Fruit fly (Drosophila melanogaster) whole organism, embryonic: ENCODE results near the gene CG33158.

Source experiments
- ATbp ChIP-seq: fragments of 200-800 bp; sonication (Bioruptor generic); optimal IDR thresholded peaks from 2 replicates; lab custom pipeline; 2017; ENCODE audit warnings: missing biosample characterization, mild to moderate bottlenecking, missing genetic modification characterization, missing genetic modification reagents
- Asciz ChIP-seq: fragments of 200-800 bp; sonication (Bioruptor generic); optimal IDR thresholded peaks from 2 replicates; lab custom pipeline; 2017; ENCODE audit warnings: missing biosample characterization, mild to moderate bottlenecking, missing genetic modification characterization, missing genetic modification reagents
- Blimp-1 ChIP-seq: fragments of 200-800 bp; sonication (Bioruptor generic); optimal IDR thresholded peaks from 3 replicates; lab custom pipeline; 2018; ENCODE audit warnings: missing biosample characterization, missing genetic modification characterization, mild to moderate bottlenecking, moderate library complexity, missing genetic modification reagents
- CG11456 ChIP-seq: fragments of 200-800 bp; sonication (Bioruptor generic); IDR thresholded peaks from 3 replicates; pipeline ENCODE4 v1.3.6; 2022; ENCODE audit warnings: missing biosample characterization, missing genetic modification characterization
- CG11504 ChIP-seq: fragments of 200-800 bp; sonication (Bioruptor generic); optimal IDR thresholded peaks from 3 replicates; lab custom pipeline; 2019; ENCODE audit warnings: missing biosample characterization, mild to moderate bottlenecking, missing genetic modification characterization, moderate library complexity
- CG11695 ChIP-seq: fragments of 200-800 bp; sonication (Bioruptor generic); IDR thresholded peaks from 3 replicates; pipeline ENCODE4 v1.3.6; 2022; ENCODE audit warnings: missing biosample characterization, missing genetic modification characterization
- CG12104 ChIP-seq: fragments of 200-800 bp; sonication (Bioruptor generic); optimal IDR thresholded peaks from 3 replicates; lab custom pipeline; 2016; ENCODE audit warnings: missing biosample characterization, missing genetic modification characterization
- CG13894 ChIP-seq: fragments of 200-800 bp; sonication (Bioruptor generic); optimal IDR thresholded peaks from 3 replicates; lab custom pipeline; 2018; ENCODE audit warnings: missing biosample characterization, mild to moderate bottlenecking, missing genetic modification characterization, moderate library complexity
- CG1529 ChIP-seq: fragments of 200-800 bp; sonication (Bioruptor generic); optimal IDR thresholded peaks from 3 replicates; lab custom pipeline; 2018; ENCODE audit warnings: missing biosample characterization, missing genetic modification characterization
- CG15601 ChIP-seq: fragments of 200-800 bp; sonication (Bioruptor generic); optimal IDR thresholded peaks from 3 replicates; lab custom pipeline; 2019; ENCODE audit warnings: missing biosample characterization, mild to moderate bottlenecking, missing genetic modification characterization, moderate library complexity
- CG16779 ChIP-seq: fragments of 200-800 bp; sonication (Bioruptor generic); IDR thresholded peaks from 2 replicates; pipeline ENCODE4 v1.3.6; 2022; ENCODE audit warnings: missing biosample characterization, missing genetic modification characterization
- CG17328 ChIP-seq: fragments of 200-800 bp; sonication (Bioruptor generic); IDR thresholded peaks from 2 replicates; pipeline ENCODE4 v1.3.6; 2022; ENCODE audit warnings: missing biosample characterization, missing genetic modification characterization
- CG18262 ChIP-seq: fragments of 200-800 bp; optimal IDR thresholded peaks from 3 replicates; lab custom pipeline; 2019; ENCODE audit warnings: missing biosample characterization, mild to moderate bottlenecking, missing genetic modification characterization, moderate library complexity
- CG2199 ChIP-seq: fragments of 200-800 bp; sonication (Bioruptor generic); IDR thresholded peaks from 3 replicates; pipeline ENCODE4 v1.3.6; 2022; ENCODE audit warnings: missing biosample characterization, missing genetic modification characterization
- CG3407 ChIP-seq: fragments of 200-800 bp; sonication (Bioruptor generic); optimal IDR thresholded peaks from 2 replicates; lab custom pipeline; 2018; ENCODE audit warnings: missing biosample characterization, mild to moderate bottlenecking, missing genetic modification characterization
- CG34224 ChIP-seq: fragments of 200-800 bp; sonication (Bioruptor generic); IDR thresholded peaks from 3 replicates; pipeline ENCODE4 v1.3.6; 2022; ENCODE audit warnings: missing biosample characterization, missing genetic modification characterization; ENCODE audit not compliant: partially characterized antibody
- CG34376 ChIP-seq: fragments of 200-800 bp; sonication (Bioruptor generic); optimal IDR thresholded peaks from 2 replicates; lab custom pipeline; 2018; ENCODE audit warnings: missing biosample characterization, mild to moderate bottlenecking, missing genetic modification characterization
- CG3995 ChIP-seq: fragments of 200-800 bp; sonication (Bioruptor generic); optimal IDR thresholded peaks from 3 replicates; lab custom pipeline; 2016; ENCODE audit warnings: missing biosample characterization, missing genetic modification characterization
- CG5180 ChIP-seq: fragments of 200-800 bp; sonication (Bioruptor generic); optimal IDR thresholded peaks from 3 replicates; lab custom pipeline; 2017; ENCODE audit warnings: missing biosample characterization, missing genetic modification characterization, mild to moderate bottlenecking, moderate library complexity, missing genetic modification reagents
- CG6813 ChIP-seq: fragments of 200-800 bp; sonication (Bioruptor generic); optimal IDR thresholded peaks from 2 replicates; lab custom pipeline; 2017; ENCODE audit warnings: missing biosample characterization, missing genetic modification characterization, mild to moderate bottlenecking, moderate library complexity, missing genetic modification reagents
- CG7271 ChIP-seq: fragments of 200-800 bp; sonication (Bioruptor generic); optimal IDR thresholded peaks from 2 replicates; lab custom pipeline; 2018; ENCODE audit warnings: missing biosample characterization, mild to moderate bottlenecking, missing genetic modification characterization, moderate library complexity
- CG8478 ChIP-seq: fragments of >200 bp; optimal IDR thresholded peaks from 2 replicates; lab custom pipeline; 2018
- CG9797 ChIP-seq: fragments of 200-800 bp; sonication (Bioruptor generic); optimal IDR thresholded peaks from 3 replicates; lab custom pipeline; 2018; ENCODE audit warnings: missing biosample characterization, mild to moderate bottlenecking, missing genetic modification characterization
- D ChIP-seq, 2 experiments: fragments of 200-800 bp in 1 of 2; fragments of >200 bp in 1 of 2; sonication (Bioruptor generic) in 1 of 2; optimal IDR thresholded peaks; 2 replicates in 1 of 2; 3 replicates in 1 of 2; lab custom pipeline; 2017; ENCODE audit warnings: mild to moderate bottlenecking in 1 of 2, missing biosample characterization in 1 of 2, missing genetic modification characterization in 1 of 2, missing genetic modification reagents in 1 of 2
- HHEX ChIP-seq: fragments of 200-800 bp; sonication (Bioruptor generic); optimal IDR thresholded peaks from 3 replicates; lab custom pipeline; 2017; ENCODE audit warnings: missing biosample characterization, mild to moderate bottlenecking, missing genetic modification characterization, missing genetic modification reagents
- Hsf ChIP-seq: fragments of 200-800 bp; sonication (Bioruptor generic); optimal IDR thresholded peaks from 3 replicates; lab custom pipeline; 2016; ENCODE audit warnings: missing biosample characterization, missing genetic modification characterization
- PHDP ChIP-seq: fragments of 200-800 bp; sonication (Bioruptor generic); optimal IDR thresholded peaks from 3 replicates; lab custom pipeline; 2018; ENCODE audit warnings: missing biosample characterization, mild to moderate bottlenecking, missing genetic modification characterization, moderate library complexity
- Sox100B ChIP-seq: fragments of 200-800 bp; sonication (Bioruptor generic); optimal IDR thresholded peaks from 3 replicates; lab custom pipeline; 2018; ENCODE audit warnings: missing biosample characterization, mild to moderate bottlenecking, missing genetic modification characterization
- bsh ChIP-seq, 2 experiments: fragments of 200-800 bp; sonication (Bioruptor generic); optimal IDR thresholded peaks; 2 replicates each; lab custom pipeline; 2017 to 2018; ENCODE audit warnings: mild to moderate bottlenecking in 2 of 2, missing biosample characterization in 2 of 2, missing genetic modification characterization in 2 of 2, moderate library complexity in 1 of 2
- ci ChIP-seq: fragments of 200-800 bp; sonication (Bioruptor generic); IDR thresholded peaks from 3 replicates; pipeline ENCODE4 v1.3.6; 2022; ENCODE audit warnings: missing biosample characterization, missing genetic modification characterization
- corto ChIP-seq: fragments of 200-800 bp; sonication (Bioruptor generic); optimal IDR thresholded peaks from 2 replicates; lab custom pipeline; 2016; ENCODE audit warnings: missing biosample characterization, mild to moderate bottlenecking, missing genetic modification characterization, moderate library complexity
- da ChIP-seq: fragments of 200-800 bp; sonication (Bioruptor generic); optimal IDR thresholded peaks from 2 replicates; lab custom pipeline; 2016; ENCODE audit warnings: missing biosample characterization, missing genetic modification characterization
- dmrt99B ChIP-seq: fragments of 200-800 bp; sonication (Bioruptor generic); optimal IDR thresholded peaks from 2 replicates; lab custom pipeline; 2018; ENCODE audit warnings: missing biosample characterization, mild to moderate bottlenecking, missing genetic modification characterization, moderate library complexity
- ftz-f1 ChIP-seq: fragments of 200-800 bp; sonication (Bioruptor generic); optimal IDR thresholded peaks from 2 replicates; lab custom pipeline; 2016; ENCODE audit warnings: missing biosample characterization, missing genetic modification characterization
- hkb ChIP-seq, 2 experiments: fragments of 200-800 bp in 1 of 2; fragments of >200 bp in 1 of 2; sonication (Bioruptor generic) in 1 of 2; IDR thresholded peaks in 1 of 2; optimal IDR thresholded peaks in 1 of 2; 2 replicates each; pipeline versions ENCODE4 v1.3.6 to Lab custom; 2017 to 2022; ENCODE audit warnings: missing biosample characterization in 1 of 2, missing genetic modification characterization in 1 of 2
- klu ChIP-seq: fragments of 200-800 bp; sonication (Bioruptor generic); IDR thresholded peaks from 2 replicates; pipeline ENCODE4 v1.3.6; 2022; ENCODE audit warnings: missing biosample characterization, missing genetic modification characterization
- lab ChIP-seq: fragments of 200-800 bp; sonication (Bioruptor generic); optimal IDR thresholded peaks from 3 replicates; lab custom pipeline; 2017; ENCODE audit warnings: missing biosample characterization, missing genetic modification characterization, mild to moderate bottlenecking, moderate library complexity, missing genetic modification reagents
- nau ChIP-seq: fragments of 200-800 bp; sonication (Bioruptor generic); optimal IDR thresholded peaks from 3 replicates; lab custom pipeline; 2017; ENCODE audit warnings: missing biosample characterization, mild to moderate bottlenecking, missing genetic modification characterization, missing genetic modification reagents
- pan ChIP-seq, 4 experiments: fragments of >200 bp in 3 of 4; fragments of 200-800 bp in 1 of 4; sonication (Bioruptor generic) in 1 of 4; optimal IDR thresholded peaks in 3 of 4; IDR thresholded peaks in 1 of 4; 2 replicates each; pipeline versions ENCODE4 v1.3.6 to Lab custom; 2017 to 2022; ENCODE audit warnings: missing biosample characterization in 2 of 4, missing genetic modification characterization in 2 of 4, mixed read lengths in 1 of 4
- sc ChIP-seq, 3 experiments: fragments of >200 bp in 2 of 3; fragments of 200-800 bp in 1 of 3; sonication (Bioruptor generic) in 1 of 3; optimal IDR thresholded peaks; 2 replicates in 2 of 3; 3 replicates in 1 of 3; lab custom pipeline; 2017; ENCODE audit warnings: mild to moderate bottlenecking in 1 of 3, missing biosample characterization in 1 of 3, missing genetic modification characterization in 1 of 3, missing genetic modification reagents in 1 of 3
- sens ChIP-seq: fragments of 200-800 bp; sonication (Bioruptor generic); peaks from one replicate; lab custom pipeline; 2016; ENCODE audit warnings: missing biosample characterization, missing genetic modification characterization
- sima ChIP-seq: fragments of 200-800 bp; sonication (Bioruptor generic); optimal IDR thresholded peaks from 2 replicates; lab custom pipeline; 2016; ENCODE audit warnings: missing biosample characterization, missing genetic modification characterization
- sob ChIP-seq: fragments of 200-800 bp; sonication (Bioruptor generic); IDR thresholded peaks from 2 replicates; pipeline ENCODE4 v1.3.6; 2022; ENCODE audit warnings: missing biosample characterization, missing genetic modification characterization
- sqz ChIP-seq: fragments of 200-800 bp; sonication (Bioruptor generic); optimal IDR thresholded peaks from 3 replicates; lab custom pipeline; 2018; ENCODE audit warnings: missing biosample characterization, mild to moderate bottlenecking, missing genetic modification characterization
- vfl ChIP-seq: fragments of 200-800 bp; sonication (Bioruptor generic); optimal IDR thresholded peaks from 2 replicates; lab custom pipeline; 2016; ENCODE audit warnings: missing biosample characterization, missing genetic modification characterization
- vnd ChIP-seq: fragments of 200-800 bp; sonication (Bioruptor generic); IDR thresholded peaks from 3 replicates; pipeline ENCODE4 v1.3.6; 2022; ENCODE audit warnings: missing biosample characterization, missing genetic modification characterization; ENCODE audit not compliant: partially characterized antibody

CG33158 gene

DNA sequence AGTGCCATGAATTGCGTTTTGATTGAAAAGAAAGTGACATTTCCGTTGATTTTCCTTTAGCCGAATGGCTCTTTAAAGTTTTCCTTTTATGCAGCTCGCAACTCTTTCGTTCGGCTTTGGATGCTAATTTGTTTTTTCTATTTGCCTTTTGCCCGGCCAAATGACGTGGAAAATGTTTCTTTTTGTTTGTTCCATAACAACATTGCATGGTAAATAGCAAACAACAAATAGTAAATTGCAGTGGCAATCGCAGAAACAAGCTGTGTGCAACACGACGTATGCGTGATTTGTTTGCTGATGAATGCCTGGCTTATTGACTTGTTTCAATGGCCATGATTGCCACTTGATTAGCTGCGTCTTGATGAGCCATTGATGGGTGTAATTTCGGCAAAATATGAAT, 10.1 kb downstream of the CG33158 start (continued):
- TF ChIP-seq lab (no peak), CG1529 (GFP tag; lab: Kevin White, UChicago) (peak; percentile 29), dmrt99B (tag; lab: Kevin White, UChicago) (no peak), Hsf (no peak), CG17328 (0 out of 2 replicates have a peak, but pooled peaks have one; percentile 8), ATbp (peak; percentile 91), hkb (optimal IDR thresholded peaks at IDR 0.05; lab: Kevin White, UChicago) (no peak), hkb (GFP tag; IDR thresholded peaks at IDR 0.05; lab: Robert Waterston, UW) (0 out of 2 replicates have a peak, but pooled peaks have one; percentile 10), sima (no peak), CG11695 (GFP tag; lab: Robert Waterston, UW) (peak; percentile 28; the same call in 1 of the 3 replicates), sc (optimal IDR thresholded peaks at IDR 0.05; lab: Kevin White, UChicago) (no peak), sc (GFP tag; optimal IDR thresholded peaks at IDR 0.05; lab: Kevin White, UChicago) (peak; percentile 13), CG34224 (GFP tag; lab: Robert Waterston, UW) (no peak), CG6813 (GFP tag; lab: Kevin White, UChicago) (peak; percentile 16), sens (peak; percentile 58), Asciz (GFP tag; lab: Kevin White, UChicago) (peak; percentile 84)

DNA sequence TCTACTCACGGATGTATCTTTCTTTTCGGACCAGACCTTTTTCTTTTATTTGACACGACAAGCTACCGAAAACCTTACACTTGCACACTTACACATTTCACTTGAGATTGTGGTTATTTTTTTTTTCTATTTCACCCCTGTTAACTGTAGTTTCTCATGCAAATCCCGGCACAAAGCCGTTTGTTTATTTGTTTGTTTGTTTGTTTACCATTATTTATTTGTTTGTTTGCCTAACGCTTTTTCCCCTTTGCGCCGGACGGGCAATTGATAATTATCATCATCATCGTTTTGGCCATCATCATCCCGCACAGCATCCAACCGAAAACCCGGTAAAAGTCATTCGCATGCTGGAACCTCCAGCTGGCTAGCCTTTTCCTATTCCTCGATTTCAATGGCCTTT, 11.7 kb downstream of the CG33158 start:
- TF ChIP-seq CG11456 (GFP tag; lab: Robert Waterston, UW) (0 out of 3 replicates have a peak, but pooled peaks have one; percentile 26), CG15601 (tag; lab: Kevin White, UChicago) (peak; percentile 42), CG12104 (no peak), ci (0 out of 3 replicates have a peak, but pooled peaks have one; percentile 23), sob (GFP tag; lab: Robert Waterston, UW) (no peak), ftz-f1 (GFP tag; lab: Kevin White, UChicago) (no peak), CG34376 (GFP tag; lab: Kevin White, UChicago) (no peak), CG5180 (GFP tag; lab: Kevin White, UChicago) (peak; percentile 26), Asciz (GFP tag; lab: Kevin White, UChicago) (peak; percentile 67), bsh (GFP tag; optimal IDR thresholded peaks at IDR 0.05; lab: Kevin White, UChicago) (peak in 1 of 2 experiments; percentile 23), vfl (GFP tag; lab: Kevin White, UChicago) (no peak), CG7271 (tag; lab: Kevin White, UChicago) (no peak), HHEX (GFP tag; lab: Kevin White, UChicago) (peak; percentile 15), nau (GFP tag; lab: Kevin White, UChicago) (peak; percentile 24), D (optimal IDR thresholded peaks at IDR 0.05; lab: Kevin White, UChicago) (no peak), D (GFP tag; optimal IDR thresholded peaks at IDR 0.05; lab: Kevin White, UChicago) (peak; percentile 32), sqz (peak; percentile 29), CG3407 (peak; percentile 15), dmrt99B (tag; lab: Kevin White, UChicago) (peak; percentile 18), CG16779 (no peak), CG13894 (tag; lab: Kevin White, UChicago) (no peak), CG3995 (no peak), Sox100B (peak; percentile 8), Blimp-1 (GFP tag; lab: Kevin White, UChicago) (peak; percentile 32), CG2199 (GFP tag; lab: Robert Waterston, UW) (no peak), CG11504 (tag; lab: Kevin White, UChicago) (peak; percentile 9), CG9797 (GFP tag; lab: Kevin White, UChicago) (no peak), CG8478 (lab: Kevin White, UChicago) (no peak), klu (GFP tag; lab: Robert Waterston, UW) (no peak), pan (optimal IDR thresholded peaks at IDR 0.05; lab: Kevin White, UChicago) (no peak), pan (GFP tag; optimal IDR thresholded peaks at IDR 0.05 in 1 of 2, IDR thresholded peaks at IDR 0.05 in 1 of 2) (no peak), PHDP (tag; lab: Kevin White, UChicago) (peak; percentile 9), vnd (GFP tag; lab: Robert Waterston, UW) (no peak), CG6813 (GFP tag; lab: Kevin White, UChicago) (peak; percentile 36), corto (GFP tag; lab: Kevin White, UChicago) (no peak), sens (peak; percentile 49), da (GFP tag; lab: Kevin White, UChicago) (no peak), CG18262 (tag; lab: Kevin White, UChicago) (peak; percentile 16)
